Worm (Caenorhabditis elegans) whole organism, young adult: ENCODE results near the gene tex-2.

Experiments used
- B0019.2 ChIP-seq: fragments of 200-800 bp; sonication (Bioruptor generic); conservative IDR thresholded peaks from 2 replicates; pipeline ENCODE4 v1.3.6; 2022; ENCODE audit warnings: missing genetic modification reagents, missing genetic modification characterization, missing compliant biosample characterization
- B0035.1 ChIP-seq: sonication (generic microtip); optimal IDR thresholded peaks from 2 replicates; lab custom pipeline; 2016; ENCODE audit warnings: missing genetic modification characterization, mild to moderate bottlenecking, missing compliant biosample characterization, missing genotype, missing genetic modification reagents
- F10E7.11 ChIP-seq: sonication (generic microtip); optimal IDR thresholded peaks from 2 replicates; lab custom pipeline; 2017; ENCODE audit warnings: mild to moderate bottlenecking, missing genetic modification characterization, moderate library complexity, missing compliant biosample characterization
- F33H1.4 ChIP-seq: fragments of 200-800 bp; sonication (Bioruptor generic); IDR thresholded peaks from 2 replicates; pipeline ENCODE4 v1.3.6; 2022; ENCODE audit warnings: missing genetic modification reagents, missing genetic modification characterization, missing compliant biosample characterization
- F37B4.10 ChIP-seq: fragments of 200-800 bp; sonication (Bioruptor generic); IDR thresholded peaks from 2 replicates; pipeline ENCODE4 v1.3.6; 2022; ENCODE audit warnings: missing genetic modification characterization, missing compliant biosample characterization
- F39B2.1 ChIP-seq: fragments of 200-800 bp; sonication (Bioruptor generic); IDR thresholded peaks from 2 replicates; pipeline ENCODE4 v1.3.6; 2022; ENCODE audit warnings: missing genetic modification reagents, missing genetic modification characterization, missing compliant biosample characterization
- F57C9.4 ChIP-seq: sonication (generic microtip); optimal IDR thresholded peaks from 2 replicates; lab custom pipeline; 2017; ENCODE audit warnings: mild to moderate bottlenecking, missing genetic modification characterization, missing compliant biosample characterization
- T26A5.8 ChIP-seq: sonication (generic microtip); optimal IDR thresholded peaks from 2 replicates; lab custom pipeline; 2016; ENCODE audit warnings: missing genetic modification characterization, missing compliant biosample characterization
- Y53F4B.3 ChIP-seq: fragments of 200-800 bp; sonication (Bioruptor generic); IDR thresholded peaks from 2 replicates; pipeline ENCODE4 v1.3.6; 2022; ENCODE audit warnings: missing genetic modification reagents, missing genetic modification characterization, missing compliant biosample characterization
- Y67H2A.10 ChIP-seq: fragments of 200-800 bp; sonication (Bioruptor generic); conservative IDR thresholded peaks from 2 replicates; pipeline ENCODE4 v1.3.6; 2022; ENCODE audit warnings: missing genetic modification reagents, missing genetic modification characterization, missing compliant biosample characterization
- Y79H2A.3 ChIP-seq: fragments of 200-800 bp; sonication (Bioruptor generic); conservative IDR thresholded peaks from 2 replicates; pipeline ENCODE4 v1.3.6; 2022; ENCODE audit warnings: missing genetic modification reagents, missing genetic modification characterization, missing compliant biosample characterization
- atf-7 ChIP-seq: sonication (generic microtip); optimal IDR thresholded peaks from 2 replicates; lab custom pipeline; 2017; ENCODE audit warnings: mild to moderate bottlenecking, missing genetic modification characterization, missing compliant biosample characterization
- attf-3 ChIP-seq: fragments of 200-800 bp; sonication (Bioruptor generic); conservative IDR thresholded peaks from 2 replicates; pipeline ENCODE4 v1.3.6; 2022; ENCODE audit warnings: missing genetic modification reagents, missing genetic modification characterization, missing compliant biosample characterization
- bed-2 ChIP-seq: fragments of 200-800 bp; sonication (Bioruptor generic); IDR thresholded peaks from 2 replicates; pipeline ENCODE4 v1.3.6; 2022; ENCODE audit warnings: missing genetic modification reagents, missing genetic modification characterization, missing compliant biosample characterization
- ceh-27 ChIP-seq: fragments of 200-800 bp; sonication (Bioruptor generic); optimal IDR thresholded peaks from 2 replicates; lab custom pipeline; 2018; ENCODE audit warnings: mild to moderate bottlenecking, missing genetic modification characterization, moderate library complexity, missing compliant biosample characterization
- ceh-58 ChIP-seq: fragments of 200-800 bp; sonication (Bioruptor generic); IDR thresholded peaks from 2 replicates; pipeline ENCODE4 v1.3.6; 2022; ENCODE audit warnings: missing genetic modification characterization, missing compliant biosample characterization
- dox-1 ChIP-seq: fragments of 200-800 bp; sonication (Bioruptor generic); IDR thresholded peaks from 2 replicates; pipeline ENCODE4 v1.3.6; 2022; ENCODE audit warnings: missing genetic modification reagents, missing genetic modification characterization, missing compliant biosample characterization
- dpff-1 ChIP-seq: sonication (generic microtip); optimal IDR thresholded peaks from 2 replicates; lab custom pipeline; 2017; ENCODE audit warnings: mild to moderate bottlenecking, missing genetic modification characterization, missing compliant biosample characterization
- egrh-3 ChIP-seq: fragments of 200-800 bp; sonication (Bioruptor generic); IDR thresholded peaks from 2 replicates; pipeline ENCODE4 v1.3.6; 2022; ENCODE audit warnings: missing genetic modification reagents, missing genetic modification characterization, missing compliant biosample characterization
- hlh-12 ChIP-seq: sonication (generic microtip); optimal IDR thresholded peaks from 2 replicates; lab custom pipeline; 2016; ENCODE audit warnings: missing genetic modification characterization, missing compliant biosample characterization
- hlh-26 ChIP-seq: fragments of 200-800 bp; sonication (Bioruptor generic); conservative IDR thresholded peaks from 2 replicates; pipeline ENCODE4 v1.3.6; 2022; ENCODE audit warnings: missing genetic modification reagents, missing genetic modification characterization, missing compliant biosample characterization
- hrde-1 ChIP-seq: sonication (generic microtip); optimal IDR thresholded peaks from 2 replicates; lab custom pipeline; 2016; ENCODE audit warnings: missing genetic modification characterization, mild to moderate bottlenecking, missing compliant biosample characterization, moderate library complexity, missing genotype, missing genetic modification reagents, borderline replicate concordance
- lag-1 ChIP-seq: fragments of 200-800 bp; sonication (Bioruptor generic); IDR thresholded peaks from 2 replicates; pipeline ENCODE4 v1.3.6; 2022; ENCODE audit warnings: missing genetic modification reagents, missing genetic modification characterization, missing compliant biosample characterization
- lin-35 ChIP-seq, 3 experiments: fragments of 150-350 bp in 2 of 3; sonication (generic microtip) in 1 of 3; optimal IDR thresholded peaks; 2 replicates each; lab custom pipeline; 2014 to 2018; ENCODE audit warnings: missing biosample characterization in 3 of 3, missing genetic modification characterization in 3 of 3, missing genetic modification reagents in 3 of 3
- lsy-27 ChIP-seq: sonication (generic microtip); optimal IDR thresholded peaks from 2 replicates; lab custom pipeline; 2017; ENCODE audit warnings: missing genetic modification characterization, mild to moderate bottlenecking, missing compliant biosample characterization, antibody characterized with exemption, missing genotype, borderline replicate concordance; ENCODE audit not compliant: insufficient read depth
- madf-10 ChIP-seq: sonication (generic microtip); optimal IDR thresholded peaks from 2 replicates; lab custom pipeline; 2016; ENCODE audit warnings: mild to moderate bottlenecking, missing genetic modification characterization, missing compliant biosample characterization
- madf-6 ChIP-seq: fragments of 200-800 bp; sonication (Bioruptor generic); IDR thresholded peaks from 2 replicates; pipeline ENCODE4 v1.3.6; 2022; ENCODE audit warnings: missing genetic modification reagents, missing genetic modification characterization, missing compliant biosample characterization
- mel-28 ChIP-seq: sonication (generic microtip); optimal IDR thresholded peaks from 2 replicates; lab custom pipeline; 2016; ENCODE audit warnings: borderline replicate concordance, mild to moderate bottlenecking, missing genetic modification characterization, missing compliant biosample characterization
- nfyb-1 ChIP-seq: fragments of 200-800 bp; sonication (Bioruptor generic); IDR thresholded peaks from 2 replicates; pipeline ENCODE4 v1.3.6; 2022; ENCODE audit warnings: missing genetic modification reagents, missing genetic modification characterization, missing compliant biosample characterization
- nhr-27 ChIP-seq: fragments of 200-800 bp; sonication (Bioruptor generic); optimal IDR thresholded peaks from 2 replicates; lab custom pipeline; 2018; ENCODE audit warnings: mild to moderate bottlenecking, missing genetic modification characterization, moderate library complexity, missing compliant biosample characterization
- nhr-90 ChIP-seq: sonication (generic microtip); optimal IDR thresholded peaks from 2 replicates; lab custom pipeline; 2016; ENCODE audit warnings: missing genotype, mild to moderate bottlenecking, missing genetic modification characterization, missing compliant biosample characterization
- rcor-1 ChIP-seq: fragments of 200-800 bp; sonication (Bioruptor generic); IDR thresholded peaks from 2 replicates; pipeline ENCODE4 v1.3.6; 2022; ENCODE audit warnings: missing genetic modification reagents, missing genetic modification characterization, missing compliant biosample characterization
- sea-2 ChIP-seq: fragments of 200-800 bp; sonication (Bioruptor generic); IDR thresholded peaks from 2 replicates; pipeline ENCODE4 v1.3.6; 2022; ENCODE audit warnings: missing genetic modification characterization, missing compliant biosample characterization
- snpc-1.1 ChIP-seq: sonication (generic microtip); optimal IDR thresholded peaks from 2 replicates; lab custom pipeline; 2017; ENCODE audit warnings: missing genetic modification characterization, mild to moderate bottlenecking, missing compliant biosample characterization, antibody characterized with exemption, moderate library complexity, missing genotype, missing genetic modification reagents; ENCODE audit not compliant: insufficient read depth
- unc-130 ChIP-seq: sonication (generic microtip); optimal IDR thresholded peaks from 2 replicates; lab custom pipeline; 2016; ENCODE audit warnings: missing genetic modification reagents, missing genetic modification characterization, missing compliant biosample characterization
- unc-62 ChIP-seq: fragments of 150-350 bp; optimal IDR thresholded peaks from 2 replicates; lab custom pipeline; 2014; ENCODE audit warnings: missing biosample characterization, missing genetic modification reagents, missing genetic modification characterization
- zfh-2 ChIP-seq: fragments of 200-800 bp; sonication (Bioruptor generic); conservative IDR thresholded peaks from 2 replicates; pipeline ENCODE4 v1.3.6; 2022; ENCODE audit warnings: missing genetic modification reagents, missing genetic modification characterization, missing compliant biosample characterization
- zim-3 ChIP-seq: sonication (generic microtip); optimal IDR thresholded peaks from 2 replicates; lab custom pipeline; 2017; ENCODE audit warnings: mild to moderate bottlenecking, missing genetic modification characterization, moderate library complexity, missing compliant biosample characterization
- ztf-3 ChIP-seq: fragments of 200-800 bp; sonication (Bioruptor generic); optimal IDR thresholded peaks from 2 replicates; lab custom pipeline; 2018; ENCODE audit warnings: mild to moderate bottlenecking, missing genetic modification characterization, missing compliant biosample characterization
- ztf-6 ChIP-seq: fragments of 200-800 bp; sonication (Bioruptor generic); IDR thresholded peaks from 2 replicates; pipeline ENCODE4 v1.3.6; 2022; ENCODE audit warnings: missing genetic modification reagents, missing genetic modification characterization, missing compliant biosample characterization

Gene tex-2

ce11 chrII:5901407-5902026 is 28.1 kb upstream of the tex-2 start (continued):
- TF ChIP-seq bed-2 (GFP tag; lab: Robert Waterston, UW) (no peak), ceh-58 (GFP tag; lab: Robert Waterston, UW) (no peak), sea-2 (GFP tag; lab: Robert Waterston, UW) (no peak), ztf-6 (GFP tag; lab: Robert Waterston, UW) (no peak), lag-1 (no peak), F10E7.11 (no peak), hlh-26 (no peak), F33H1.4 (no peak), madf-6 (GFP tag; lab: Robert Waterston, UW) (no peak), ceh-27 (GFP tag; lab: Kevin White, UChicago) (no peak), dox-1 (GFP tag; lab: Robert Waterston, UW) (peak; percentile 38; the same call in 1 of the 2 replicates), snpc-1.1 (tag; lab: Kevin White, UChicago) (no peak), egrh-3 (GFP tag; lab: Robert Waterston, UW) (peak; percentile 91), F39B2.1 (GFP tag; lab: Robert Waterston, UW) (no peak), hrde-1 (tag; lab: Kevin White, UChicago) (no peak), ztf-3 (GFP tag; lab: Kevin White, UChicago) (no peak), nfyb-1 (GFP tag; lab: Robert Waterston, UW) (no peak), rcor-1 (GFP tag; lab: Robert Waterston, UW) (no peak), zfh-2 (peak; percentile 96), Y67H2A.10 (GFP tag; lab: Robert Waterston, UW) (no peak), hlh-12 (tag; lab: Kevin White, UChicago) (no peak), F57C9.4 (tag; lab: Kevin White, UChicago) (no peak), lsy-27 (tag; lab: Kevin White, UChicago) (no peak), Y79H2A.3 (no peak), T26A5.8 (tag; lab: Kevin White, UChicago) (no peak), madf-10 (tag; lab: Kevin White, UChicago) (no peak), B0019.2 (GFP tag; lab: Robert Waterston, UW) (no peak), mel-28 (tag; lab: Kevin White, UChicago) (no peak), F37B4.10 (no peak), dpff-1 (tag; lab: Kevin White, UChicago) (no peak), Y53F4B.3 (no peak), atf-7 (tag; lab: Kevin White, UChicago) (no peak), nhr-90 (no peak), lin-35 (GFP tag; optimal IDR thresholded peaks at IDR 0.05; lab: Kevin White, UChicago) (no peak), unc-62 (GFP tag; lab: Kevin White, UChicago) (no peak), zim-3 (tag; lab: Kevin White, UChicago) (no peak), B0035.1 (tag; lab: Kevin White, UChicago) (no peak), nhr-27 (peak; percentile 18), unc-130 (no peak), attf-3 (GFP tag; lab: Robert Waterston, UW) (no peak)
